Fruit fly (Drosophila melanogaster) whole organism, prepupa: ENCODE measurements around the gene CG14383.
A peak's percentile ranks its signal among the peaks of the same experiment; 100 is the strongest.

Experiments used
- Blimp-1 ChIP-seq: fragments of 200-800 bp; sonication (Bioruptor generic); optimal IDR thresholded peaks from 3 replicates; lab custom pipeline; 2017; ENCODE audit warnings: missing biosample characterization, missing genetic modification characterization, mild to moderate bottlenecking, moderate library complexity, missing genetic modification reagents
- CG3032 ChIP-seq: fragments of 200-800 bp; optimal IDR thresholded peaks from 2 replicates; lab custom pipeline; 2019; ENCODE audit warnings: missing biosample characterization, mild to moderate bottlenecking, missing genetic modification characterization, moderate library complexity
- OdsH ChIP-seq: fragments of 200-800 bp; sonication (Bioruptor generic); optimal IDR thresholded peaks from 3 replicates; lab custom pipeline; 2016; ENCODE audit warnings: missing biosample characterization, missing genetic modification characterization

DNA sequence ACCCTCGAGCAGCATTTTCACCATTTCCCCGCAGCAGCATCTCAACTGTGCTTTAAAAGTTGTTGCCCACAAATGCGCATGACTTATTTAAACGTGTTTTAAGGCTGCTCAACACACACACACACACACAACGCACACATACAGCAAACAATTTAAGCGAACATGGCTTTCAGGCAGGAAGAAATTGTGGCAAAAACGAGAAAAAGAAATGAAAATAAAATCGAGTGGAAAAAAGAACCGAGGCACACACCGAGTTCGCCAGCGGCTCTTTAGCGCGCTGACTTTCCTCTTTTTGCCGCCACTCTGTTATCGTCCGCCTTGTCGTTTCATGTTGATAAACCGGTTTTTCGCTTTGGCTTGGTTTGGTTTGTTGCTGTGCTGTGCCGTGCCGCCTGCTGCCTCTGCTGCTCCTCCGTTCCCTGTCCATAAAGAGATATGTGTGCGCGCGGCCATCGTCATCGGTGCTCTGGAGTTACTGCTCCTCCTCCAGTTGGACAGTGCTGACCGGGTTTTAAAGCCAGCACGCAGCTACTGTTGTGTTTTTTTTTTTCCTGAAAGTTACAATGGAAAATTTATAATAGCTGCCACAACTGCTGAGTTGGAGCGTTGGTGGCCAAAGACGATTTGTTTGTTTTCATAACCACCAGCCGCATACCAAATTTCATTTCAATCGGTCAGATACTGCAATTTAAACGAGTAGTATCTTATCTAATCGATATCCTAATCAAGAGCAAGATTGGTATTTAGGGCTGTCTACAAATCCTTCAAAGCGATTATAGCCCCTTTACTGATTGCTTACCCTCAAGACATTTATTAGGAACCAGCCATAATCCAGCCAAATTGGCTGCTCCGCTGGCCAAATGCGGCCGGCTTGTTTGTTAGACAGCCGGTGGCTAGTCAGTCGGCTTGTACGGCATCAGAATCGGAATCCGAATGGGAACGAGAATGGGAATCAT lies 27.8 kb upstream of the CG14383 start:
- TF ChIP-seq OdsH (peak; percentile 6), CG3032 (tag; lab: Kevin White, UChicago) (no peak), Blimp-1 (GFP tag; lab: Kevin White, UChicago) (peak; percentile 32)
